Worm (Caenorhabditis elegans) whole organism, L1 larva: ENCODE data around the gene dpf-6.
A peak's percentile ranks its signal among the peaks of the same experiment; 100 is the strongest.

ENCODE experiments used
- C34B4.2 ChIP-seq: sonication (generic microtip); optimal IDR thresholded peaks from 2 replicates; lab custom pipeline; 2017; ENCODE audit warnings: mild to moderate bottlenecking, missing genetic modification characterization, missing compliant biosample characterization
- aha-1 ChIP-seq: fragments of 150-350 bp; optimal IDR thresholded peaks from 2 replicates; lab custom pipeline; 2014; ENCODE audit warnings: missing biosample characterization, missing genetic modification characterization
- aly-2 ChIP-seq: fragments of 150-350 bp; optimal IDR thresholded peaks from 2 replicates; lab custom pipeline; 2014; ENCODE audit warnings: missing biosample characterization, missing genetic modification characterization
- ama-1 ChIP-seq: fragments of 150-350 bp; optimal IDR thresholded peaks from 2 replicates; lab custom pipeline; 2014
- blmp-1 ChIP-seq: fragments of 150-350 bp; optimal IDR thresholded peaks from 2 replicates; lab custom pipeline; 2014; ENCODE audit warnings: missing biosample characterization, missing genetic modification characterization
- ceh-8 ChIP-seq: fragments of 200-800 bp; sonication (Bioruptor generic); optimal IDR thresholded peaks from 2 replicates; lab custom pipeline; 2018; ENCODE audit warnings: mild to moderate bottlenecking, missing genetic modification characterization, moderate library complexity, missing compliant biosample characterization
- ceh-90 ChIP-seq: sonication (generic microtip); optimal IDR thresholded peaks from 2 replicates; lab custom pipeline; 2016; ENCODE audit warnings: missing genetic modification characterization, missing compliant biosample characterization
- ces-1 ChIP-seq: fragments of 150-350 bp; optimal IDR thresholded peaks from 2 replicates; lab custom pipeline; 2014; ENCODE audit warnings: missing biosample characterization, missing genetic modification reagents, missing genetic modification characterization
- dpl-1 ChIP-seq, 3 experiments: fragments of 150-350 bp in 2 of 3; sonication (generic microtip) in 1 of 3; optimal IDR thresholded peaks; 2 replicates each; lab custom pipeline; 2014 to 2017; ENCODE audit warnings: missing biosample characterization in 3 of 3, missing genetic modification characterization in 3 of 3, missing genetic modification reagents in 3 of 3
- dsc-1 ChIP-seq: sonication (generic microtip); optimal IDR thresholded peaks from 2 replicates; lab custom pipeline; 2016; ENCODE audit warnings: mild to moderate bottlenecking, missing genetic modification characterization, missing compliant biosample characterization
- efl-3 ChIP-seq: fragments of 200-800 bp; sonication (Bioruptor generic); optimal IDR thresholded peaks from 2 replicates; lab custom pipeline; 2018; ENCODE audit warnings: mild to moderate bottlenecking, missing genetic modification characterization, missing compliant biosample characterization
- elt-3 ChIP-seq, 6 experiments: fragments of 150-350 bp in 1 of 6; sonication (generic microtip); optimal IDR thresholded peaks; 2 replicates each; lab custom pipeline; 2017 to 2018; ENCODE audit warnings: missing biosample characterization in 6 of 6, missing genetic modification characterization in 6 of 6, inconsistent platforms in 1 of 6
- fkh-10 ChIP-seq: sonication (generic microtip); optimal IDR thresholded peaks from 2 replicates; lab custom pipeline; 2017; ENCODE audit warnings: missing biosample characterization, missing genetic modification reagents, missing genetic modification characterization
- hlh-4 ChIP-seq: sonication (generic microtip); optimal IDR thresholded peaks from 2 replicates; lab custom pipeline; 2016; ENCODE audit warnings: mild to moderate bottlenecking, missing genetic modification characterization, missing compliant biosample characterization
- irx-1 ChIP-seq: sonication (generic microtip); optimal IDR thresholded peaks from 2 replicates; lab custom pipeline; 2016; ENCODE audit warnings: missing genetic modification characterization, missing compliant biosample characterization
- isw-1 ChIP-seq: fragments of 200-800 bp; sonication (Bioruptor generic); IDR thresholded peaks from 2 replicates; pipeline ENCODE4 v1.3.6; 2022; ENCODE audit warnings: missing genetic modification characterization, missing compliant biosample characterization
- lin-13 ChIP-seq: fragments of 150-350 bp; optimal IDR thresholded peaks from 2 replicates; lab custom pipeline; 2014; ENCODE audit warnings: missing biosample characterization, missing genetic modification reagents, missing genetic modification characterization
- lin-14 ChIP-seq: fragments of 200-800 bp; sonication (Bioruptor generic); optimal IDR thresholded peaks from 2 replicates; lab custom pipeline; 2018; ENCODE audit warnings: mild to moderate bottlenecking, missing genetic modification characterization, moderate library complexity, missing compliant biosample characterization
- lin-15B ChIP-seq: fragments of 150-350 bp; sonication (generic microtip); optimal IDR thresholded peaks from 3 replicates; lab custom pipeline; 2014; ENCODE audit warnings: missing biosample characterization, missing genetic modification characterization
- lin-39 ChIP-seq: fragments of 150-350 bp; optimal IDR thresholded peaks from 2 replicates; lab custom pipeline; 2014; ENCODE audit warnings: missing biosample characterization, missing genetic modification reagents, missing genetic modification characterization
- lsy-2 ChIP-seq, 2 experiments: fragments of 150-350 bp; optimal IDR thresholded peaks; 2 replicates each; lab custom pipeline; 2014; ENCODE audit warnings: missing biosample characterization in 2 of 2, missing genetic modification characterization in 2 of 2
- mab-9 ChIP-seq: fragments of 200-800 bp; sonication (Bioruptor generic); IDR thresholded peaks from 2 replicates; pipeline ENCODE4 v1.3.6; 2022; ENCODE audit warnings: missing genetic modification reagents, missing genetic modification characterization, missing compliant biosample characterization
- mep-1 ChIP-seq: fragments of 150-350 bp; optimal IDR thresholded peaks from 2 replicates; lab custom pipeline; 2014; ENCODE audit warnings: missing biosample characterization, missing genetic modification characterization
- nhr-11 ChIP-seq: fragments of 150-350 bp; optimal IDR thresholded peaks from 2 replicates; lab custom pipeline; 2014; ENCODE audit warnings: missing biosample characterization, missing genetic modification characterization
- nhr-19 ChIP-seq: fragments of 200-800 bp; sonication (Bioruptor generic); conservative IDR thresholded peaks from 2 replicates; pipeline ENCODE4 v1.3.6; 2022; ENCODE audit warnings: missing genetic modification characterization, missing compliant biosample characterization
- nhr-20 ChIP-seq: sonication (generic microtip); optimal IDR thresholded peaks from 2 replicates; lab custom pipeline; 2016; ENCODE audit warnings: mild to moderate bottlenecking, missing genetic modification characterization, missing compliant biosample characterization
- nhr-28 ChIP-seq: fragments of 150-350 bp; optimal IDR thresholded peaks from 2 replicates; lab custom pipeline; 2014; ENCODE audit warnings: missing biosample characterization, missing genetic modification characterization
- nhr-47 ChIP-seq: sonication (generic microtip); optimal IDR thresholded peaks from 2 replicates; lab custom pipeline; 2016; ENCODE audit warnings: mild to moderate bottlenecking, missing genetic modification characterization, moderate library complexity, missing compliant biosample characterization
- pag-3 ChIP-seq: sonication (generic microtip); optimal IDR thresholded peaks from 2 replicates; lab custom pipeline; 2017; ENCODE audit warnings: missing genetic modification characterization, mild to moderate bottlenecking, missing compliant biosample characterization, antibody characterized with exemption, borderline replicate concordance; ENCODE audit not compliant: insufficient read depth
- rnt-1 ChIP-seq: sonication (generic microtip); optimal IDR thresholded peaks from 2 replicates; lab custom pipeline; 2016; ENCODE audit warnings: mild to moderate bottlenecking, missing genetic modification characterization, moderate library complexity, missing compliant biosample characterization
- snpc-4 ChIP-seq: fragments of 150-350 bp; optimal IDR thresholded peaks from 2 replicates; lab custom pipeline; 2014; ENCODE audit warnings: missing biosample characterization, missing genetic modification characterization
- snu-23 ChIP-seq: sonication (generic microtip); optimal IDR thresholded peaks from 2 replicates; lab custom pipeline; 2016; ENCODE audit warnings: missing genetic modification characterization, missing compliant biosample characterization
- sox-4 ChIP-seq: sonication (generic microtip); optimal IDR thresholded peaks from 2 replicates; lab custom pipeline; 2016; ENCODE audit warnings: missing genetic modification characterization, missing compliant biosample characterization
- sptf-1 ChIP-seq: fragments of 150-350 bp; optimal IDR thresholded peaks from 2 replicates; lab custom pipeline; 2014; ENCODE audit warnings: missing biosample characterization, missing genetic modification characterization
- tbx-2 ChIP-seq: sonication (generic microtip); optimal IDR thresholded peaks from 2 replicates; lab custom pipeline; 2016; ENCODE audit warnings: missing genetic modification characterization, missing compliant biosample characterization
- unc-62 ChIP-seq: fragments of 150-350 bp; optimal IDR thresholded peaks from 2 replicates; lab custom pipeline; 2014; ENCODE audit warnings: missing biosample characterization, missing genetic modification reagents, missing genetic modification characterization
- unc-86 ChIP-seq: sonication (generic microtip); optimal IDR thresholded peaks from 2 replicates; lab custom pipeline; 2016; ENCODE audit warnings: missing genetic modification characterization, missing compliant biosample characterization
- vab-15 ChIP-seq: sonication (generic microtip); optimal IDR thresholded peaks from 2 replicates; lab custom pipeline; 2017; ENCODE audit warnings: missing genotype, mild to moderate bottlenecking, missing genetic modification characterization, missing compliant biosample characterization
- zag-1 ChIP-seq: fragments of 150-350 bp; optimal IDR thresholded peaks from 2 replicates; lab custom pipeline; 2014; ENCODE audit warnings: missing biosample characterization, missing genetic modification characterization
- zip-4 ChIP-seq: fragments of 200-800 bp; sonication (Bioruptor generic); optimal IDR thresholded peaks from 2 replicates; lab custom pipeline; 2018; ENCODE audit warnings: mild to moderate bottlenecking, missing genetic modification characterization, moderate library complexity, missing compliant biosample characterization
- ztf-11 ChIP-seq, 2 experiments: sonication (generic microtip); optimal IDR thresholded peaks; 2 replicates each; lab custom pipeline; 2016 to 2017; ENCODE audit warnings: missing genetic modification characterization in 2 of 2, missing biosample characterization in 1 of 2, missing compliant biosample characterization in 1 of 2
- ztf-4 ChIP-seq: fragments of 150-350 bp; optimal IDR thresholded peaks from 2 replicates; lab custom pipeline; 2014; ENCODE audit warnings: missing biosample characterization, missing genetic modification characterization

Gene dpf-6

DNA sequence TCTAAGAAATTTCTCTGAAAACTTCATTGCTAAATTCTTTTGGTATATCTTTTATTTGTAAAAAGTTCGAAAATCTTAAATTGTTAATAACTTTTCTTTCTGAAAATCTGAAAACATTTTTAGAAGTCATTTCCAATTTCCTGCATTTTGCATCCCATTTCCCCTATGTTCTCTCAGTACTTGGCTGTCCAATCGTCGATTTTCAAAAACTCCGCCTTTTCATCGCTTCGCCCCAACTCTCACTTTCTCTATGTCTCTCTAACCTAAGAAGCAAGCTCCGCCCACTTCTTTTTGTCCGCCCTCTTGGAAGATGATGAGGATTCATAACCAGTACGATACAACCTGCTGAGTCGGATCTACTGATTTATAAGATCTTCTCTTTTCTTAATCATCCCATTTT, 27.1 kb downstream of the dpf-6 start:
- TF ChIP-seq ces-1, result no peak
- TF ChIP-seq vab-15, result no peak
- no peak for TF ChIP-seq mep-1 (tag; lab: Kevin White, UChicago)
- TF ChIP-seq pag-3 (tag; lab: Kevin White, UChicago), result no peak
- TF ChIP-seq nhr-11 (tag; lab: Kevin White, UChicago), result no peak
- no peak for TF ChIP-seq ama-1 (lab: Kevin White, UChicago)
- TF ChIP-seq ceh-90 (tag; lab: Kevin White, UChicago), result no peak
- TF ChIP-seq dpl-1 (GFP tag; optimal IDR thresholded peaks at IDR 0.05; lab: Kevin White, UChicago), result no peak
- TF ChIP-seq blmp-1, result peak; percentile 65
- TF ChIP-seq C34B4.2, result no peak
- no peak for TF ChIP-seq aly-2 (tag; lab: Kevin White, UChicago)
- TF ChIP-seq hlh-4 (tag; lab: Kevin White, UChicago), result no peak
- peak; percentile 17 for TF ChIP-seq snu-23 (GFP tag; lab: Kevin White, UChicago)
- no peak for TF ChIP-seq sox-4 (tag; lab: Kevin White, UChicago)
- peak in 1 of 2 experiments; percentile 50 for TF ChIP-seq lsy-2 (tag; optimal IDR thresholded peaks at IDR 0.05; lab: Kevin White, UChicago)
- no peak for TF ChIP-seq rnt-1 (tag; lab: Kevin White, UChicago)
- TF ChIP-seq efl-3, result no peak
- TF ChIP-seq sptf-1 (tag; lab: Kevin White, UChicago), result no peak
- TF ChIP-seq zag-1 (tag; lab: Kevin White, UChicago), result no peak
- no peak for TF ChIP-seq ztf-4 (tag; lab: Kevin White, UChicago)
- TF ChIP-seq irx-1 (tag; lab: Kevin White, UChicago), result no peak
- no peak for TF ChIP-seq elt-3 (tag; optimal IDR thresholded peaks at IDR 0.05; lab: Kevin White, UChicago)
- no peak for TF ChIP-seq nhr-47 (tag; lab: Kevin White, UChicago)
- no peak for TF ChIP-seq mab-9 (GFP tag; lab: Robert Waterston, UW)
- TF ChIP-seq dsc-1, result no peak

DNA sequence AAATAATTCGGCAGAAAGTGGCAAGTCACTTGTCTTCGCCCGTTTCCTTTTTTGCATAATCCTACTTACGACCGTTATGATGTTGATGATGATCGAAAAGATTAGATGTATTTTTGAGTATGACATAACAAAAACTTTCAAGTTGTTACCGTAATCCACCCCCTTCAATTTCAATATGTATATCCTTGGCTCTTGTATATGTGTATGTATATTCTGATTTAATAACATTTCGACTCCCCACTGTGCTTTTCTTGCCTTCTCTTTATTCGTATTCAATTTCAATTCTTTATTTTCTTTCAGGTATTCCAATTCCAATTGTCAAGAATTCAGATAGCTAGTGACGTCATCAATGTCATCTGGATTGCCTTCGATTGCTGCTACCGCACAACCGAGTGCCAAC, 28.9 kb downstream of the dpf-6 start, which contains the start of gene pros-1:
Gene pros-1 (plus strand): TSS at position 301 of the 400 bp plus-strand sequence.
- no peak for TF ChIP-seq snpc-4
- no peak for TF ChIP-seq ztf-11 (tag; optimal IDR thresholded peaks at IDR 0.05; lab: Kevin White, UChicago)
- no peak for TF ChIP-seq lin-14 (GFP tag; lab: Kevin White, UChicago)
- TF ChIP-seq nhr-19 (GFP tag; lab: Robert Waterston, UW), result no peak
- TF ChIP-seq dsc-1, result no peak
- TF ChIP-seq aha-1, result no peak

DNA sequence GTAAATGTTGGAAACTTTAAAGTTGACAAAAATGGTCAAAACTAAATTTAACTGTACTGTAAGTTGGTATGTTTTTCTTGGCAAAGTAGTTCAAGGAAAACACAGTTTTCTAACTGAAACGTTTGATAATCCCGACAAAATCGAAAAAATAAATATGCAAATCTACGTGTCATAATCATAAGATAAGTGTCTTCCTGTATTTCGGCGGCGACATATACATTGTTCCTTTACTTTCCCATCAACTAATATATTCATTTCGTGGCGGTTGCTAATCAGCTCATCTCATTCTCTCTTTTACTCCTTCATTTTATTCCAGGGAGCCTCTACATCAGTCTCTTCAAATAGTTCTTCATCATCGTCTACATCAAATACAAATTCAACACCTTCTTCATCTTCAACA, 29.8 kb downstream of the dpf-6 start:
- no peak for TF ChIP-seq snpc-4
- no peak for TF ChIP-seq fkh-10 (GFP tag; lab: Kevin White, UChicago)
- no peak for TF ChIP-seq isw-1
- TF ChIP-seq ceh-8 (GFP tag; lab: Kevin White, UChicago), result no peak
- no peak for TF ChIP-seq tbx-2 (tag; lab: Kevin White, UChicago)
- TF ChIP-seq dsc-1, result no peak
- TF ChIP-seq aha-1, result no peak
- no peak for TF ChIP-seq ceh-90 (tag; lab: Kevin White, UChicago)
- TF ChIP-seq unc-86 (tag; lab: Kevin White, UChicago), result no peak
- TF ChIP-seq unc-62 (GFP tag; lab: Kevin White, UChicago), result no peak
- TF ChIP-seq C34B4.2, result no peak
- no peak for TF ChIP-seq nhr-28 (tag; lab: Kevin White, UChicago)
- no peak for TF ChIP-seq lin-13 (GFP tag; lab: Kevin White, UChicago)
- no peak for TF ChIP-seq nhr-20 (tag; lab: Kevin White, UChicago)
- TF ChIP-seq lin-15B (tag; lab: Kevin White, UChicago), result no peak
- TF ChIP-seq zip-4 (GFP tag; lab: Kevin White, UChicago), result no peak
- TF ChIP-seq lin-39, result no peak
- TF ChIP-seq, all 84 proteins: peak for 0
